Worm (Caenorhabditis elegans): ENCODE results near the gene ttr-33.

ttr-33 gene

ce11 chrV:7837809-7838208, at the start of gene ttr-33:
Gene ttr-33 (minus strand): TSS chrV:7837909.
- TF ChIP-seq pha-4 (tag; optimal IDR thresholded peaks at IDR 0.05) (peak; percentile 50), eor-1 (tag; optimal IDR thresholded peaks at IDR 0.05) (no peak)

ce11 chrV:7884441-7884840, 46.7 kb upstream of the ttr-33 start:
- TF ChIP-seq nhr-76 (tag; optimal IDR thresholded peaks at IDR 0.05) (no peak), lin-39 (tag; optimal IDR thresholded peaks at IDR 0.05) (peak; percentile 12)

- TF ChIP-seq ama-1 (optimal IDR thresholded peaks at IDR 0.05): peak; percentile 27
- no peak for TF ChIP-seq nhr-23 (tag; optimal IDR thresholded peaks at IDR 0.05)
- no peak for TF ChIP-seq nhr-76 (tag; optimal IDR thresholded peaks at IDR 0.05)
- no peak for TF ChIP-seq nhr-25 (tag; optimal IDR thresholded peaks at IDR 0.05)
- TF ChIP-seq nhr-43 (tag; optimal IDR thresholded peaks at IDR 0.05; ENCODE audit: poor library complexity, severe bottlenecking): no peak
- no peak for TF ChIP-seq nhr-67 (tag; optimal IDR thresholded peaks at IDR 0.05)
- no peak for TF ChIP-seq ceh-9 (tag; optimal IDR thresholded peaks at IDR 0.05)
- TF ChIP-seq R02D3.7 (tag; optimal IDR thresholded peaks at IDR 0.05): no peak
- no peak for TF ChIP-seq zag-1 (tag; optimal IDR thresholded peaks at IDR 0.05)
Observed at ce11 chrV:7878411-7878964, 40.8 kb upstream of the ttr-33 start, which contains the start of gene F40A3.2. Gene F40A3.2 (plus strand): TSS chrV:7878914.

DNA sequence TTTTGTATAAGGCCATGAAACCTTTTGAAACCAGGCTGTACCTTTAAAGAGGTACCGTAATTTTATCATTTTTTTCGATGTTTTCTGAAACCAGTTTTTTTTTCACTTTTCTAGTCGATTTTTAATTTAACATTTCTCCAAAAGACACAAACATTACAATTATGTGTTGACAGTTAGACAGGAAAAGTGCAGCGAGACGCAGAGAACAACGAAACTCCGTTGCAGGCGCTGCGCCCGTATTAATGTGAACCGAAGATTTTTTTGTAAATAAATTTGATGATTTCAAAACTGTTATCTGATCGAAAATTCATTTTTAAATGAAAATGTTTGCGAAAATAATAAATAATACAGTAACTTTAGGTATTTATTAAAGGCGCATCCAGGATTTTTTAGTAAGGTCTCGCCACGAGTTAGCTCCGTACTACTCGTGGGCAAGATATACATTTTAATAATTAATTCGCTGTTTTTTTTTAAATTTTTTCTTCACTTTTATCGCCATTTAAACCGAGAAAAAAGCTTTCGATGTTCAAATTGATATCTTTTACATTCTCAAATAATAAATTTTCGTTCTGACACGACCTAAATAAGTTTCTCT, 39.3 kb upstream of the ttr-33 start, which contains the start of gene F40A3.3:
TSS of gene F40A3.3 (plus strand) at position 564 of the 595 bp plus-strand sequence.
- TF ChIP-seq skn-1 (tag; optimal IDR thresholded peaks at IDR 0.05) (no peak), nfya-1 (tag; optimal IDR thresholded peaks at IDR 0.05; ENCODE audit: insufficient read depth) (peak; percentile 25), fkh-2 (tag; optimal IDR thresholded peaks at IDR 0.05) (no peak), lsy-12 (tag; optimal IDR thresholded peaks at IDR 0.05) (no peak), pha-4 (tag; optimal IDR thresholded peaks at IDR 0.05) (peak; percentile 70), elt-2 (tag; optimal IDR thresholded peaks at IDR 0.05) (peak; percentile 17)

DNA sequence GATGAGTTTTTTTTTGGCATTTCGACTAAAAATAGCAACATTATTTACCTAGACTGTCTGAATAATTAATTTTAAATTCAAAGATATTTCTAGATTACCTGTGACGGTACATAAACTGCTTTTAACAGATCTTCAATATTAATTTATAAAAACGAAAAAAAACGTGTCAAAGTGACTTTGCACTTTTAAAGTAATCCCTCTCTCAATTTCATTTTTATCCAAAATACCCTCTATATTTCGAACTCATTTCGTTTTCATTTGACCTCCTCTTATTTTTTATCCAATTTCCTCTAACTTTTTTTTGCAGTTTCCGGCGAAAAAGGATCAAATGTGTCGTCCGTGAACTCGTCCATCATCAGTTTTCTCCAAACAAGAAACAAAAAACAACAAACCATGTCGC, 37.7 kb upstream of the ttr-33 start, which contains the start of gene F40A3.4:
TSS of gene F40A3.4 (plus strand) at position 301 of the 400 bp plus-strand sequence.
- TF ChIP-seq fos-1 (tag; optimal IDR thresholded peaks at IDR 0.05) (no peak), lin-15B (tag; optimal IDR thresholded peaks at IDR 0.05) (no peak), unc-39 (tag; optimal IDR thresholded peaks at IDR 0.05) (no peak), elt-1 (tag; optimal IDR thresholded peaks at IDR 0.05) (no peak), nhr-28 (tag; optimal IDR thresholded peaks at IDR 0.05) (no peak), pqm-1 (tag; optimal IDR thresholded peaks at IDR 0.05) (no peak), nhr-23 (tag; optimal IDR thresholded peaks at IDR 0.05) (no peak), sea-2 (GFP tag; optimal IDR thresholded peaks at IDR 0.05) (no peak)

- no peak for TF ChIP-seq daf-12 (tag; optimal IDR thresholded peaks at IDR 0.05)
- no peak for TF ChIP-seq nhr-43 (tag; optimal IDR thresholded peaks at IDR 0.05; ENCODE audit: poor library complexity, severe bottlenecking)
- TF ChIP-seq fkh-10 (GFP tag; optimal IDR thresholded peaks at IDR 0.05): peak; percentile 58
Observed at ce11 chrV:7872945-7873344, 35.2 kb upstream of the ttr-33 start.

DNA sequence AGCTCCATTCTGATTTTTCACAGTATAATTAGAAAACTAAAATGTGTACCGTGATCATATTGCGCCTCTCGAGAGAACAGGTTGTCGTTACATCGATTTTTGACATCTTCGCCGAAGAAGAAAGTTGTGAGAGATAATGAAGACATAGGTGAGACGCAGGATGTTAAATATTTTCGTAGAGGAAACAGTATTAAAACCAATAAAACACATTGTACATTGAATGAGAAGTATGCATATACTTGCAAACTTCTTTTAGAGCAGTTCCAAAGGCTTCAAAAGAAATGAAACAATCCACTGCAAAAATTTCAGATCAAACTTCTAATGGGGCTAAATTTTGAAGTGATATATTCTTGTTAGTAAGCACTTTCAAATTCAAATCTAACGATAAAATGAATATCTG, 33.0 kb upstream of the ttr-33 start, which contains the start of gene nipi-4:
TSS of gene nipi-4 (minus strand) at position 101 of the 400 bp plus-strand sequence.
- TF ChIP-seq nhr-76 (tag; optimal IDR thresholded peaks at IDR 0.05) (no peak), nhr-23 (tag; optimal IDR thresholded peaks at IDR 0.05) (peak; percentile 4)

ce11 chrV:7864663-7865062, 27.0 kb upstream of the ttr-33 start, which contains the start of gene C37C3.11:
Gene C37C3.11 (minus strand): TSS chrV:7864763.
- no peak for TF ChIP-seq unc-39 (tag; optimal IDR thresholded peaks at IDR 0.05)
- TF ChIP-seq fkh-10 (GFP tag; optimal IDR thresholded peaks at IDR 0.05): no peak

All from whole organism, L3 larva.